Fruit fly (Drosophila melanogaster) whole organism, embryonic: ENCODE results near the gene CG34298.

Experiments used
- Abd-B ChIP-seq: fragments of 200-800 bp; sonication (Bioruptor generic); optimal IDR thresholded peaks from 2 replicates; lab custom pipeline; 2018; ENCODE audit warnings: missing biosample characterization, mild to moderate bottlenecking, missing genetic modification characterization, moderate library complexity
- Atf-2 ChIP-seq: fragments of 200-800 bp; sonication (Bioruptor generic); optimal IDR thresholded peaks from 2 replicates; lab custom pipeline; 2016; ENCODE audit warnings: missing biosample characterization, missing genetic modification characterization
- Atf3 ChIP-seq: fragments of 200-800 bp; sonication (Bioruptor generic); optimal IDR thresholded peaks from 3 replicates; lab custom pipeline; 2016; ENCODE audit warnings: missing biosample characterization, missing genetic modification characterization
- CG10462 ChIP-seq: fragments of 200-800 bp; sonication (Bioruptor generic); optimal IDR thresholded peaks from 2 replicates; lab custom pipeline; 2016; ENCODE audit warnings: missing biosample characterization, missing genetic modification characterization
- CG11695 ChIP-seq: fragments of 200-800 bp; sonication (Bioruptor generic); IDR thresholded peaks from 3 replicates; pipeline ENCODE4 v1.3.6; 2022; ENCODE audit warnings: missing biosample characterization, missing genetic modification characterization
- CG11723 ChIP-seq: fragments of 200-800 bp; sonication (Bioruptor generic); optimal IDR thresholded peaks from 2 replicates; lab custom pipeline; 2017; ENCODE audit warnings: missing biosample characterization, mild to moderate bottlenecking, missing genetic modification characterization
- CG12299 ChIP-seq: fragments of 200-800 bp; sonication (Bioruptor generic); optimal IDR thresholded peaks from 2 replicates; lab custom pipeline; 2018; ENCODE audit warnings: missing biosample characterization, mild to moderate bottlenecking, missing genetic modification characterization
- CG12391 ChIP-seq: fragments of 200-800 bp; sonication (Bioruptor generic); optimal IDR thresholded peaks from 3 replicates; lab custom pipeline; 2018; ENCODE audit warnings: missing biosample characterization, mild to moderate bottlenecking, missing genetic modification characterization, moderate library complexity
- CG13775 ChIP-seq: fragments of 200-800 bp; sonication (Bioruptor generic); optimal IDR thresholded peaks from 3 replicates; lab custom pipeline; 2017; ENCODE audit warnings: missing biosample characterization, mild to moderate bottlenecking, missing genetic modification characterization
- CG14014 ChIP-seq: fragments of 200-800 bp; sonication (Bioruptor generic); IDR thresholded peaks from 2 replicates; pipeline ENCODE4 v1.3.6; 2022; ENCODE audit warnings: missing biosample characterization, missing genetic modification characterization
- CG14710 ChIP-seq: fragments of 200-800 bp; sonication (Bioruptor generic); optimal IDR thresholded peaks from 3 replicates; lab custom pipeline; 2019; ENCODE audit warnings: missing biosample characterization, mild to moderate bottlenecking, missing genetic modification characterization, moderate library complexity
- CG16815 ChIP-seq: fragments of 200-800 bp; sonication (Bioruptor generic); optimal IDR thresholded peaks from 3 replicates; lab custom pipeline; 2017; ENCODE audit warnings: missing biosample characterization, mild to moderate bottlenecking, missing genetic modification characterization
- CG17802 ChIP-seq: fragments of 200-800 bp; sonication (Bioruptor generic); optimal IDR thresholded peaks from 2 replicates; lab custom pipeline; 2018; ENCODE audit warnings: missing biosample characterization, mild to moderate bottlenecking, missing genetic modification characterization, moderate library complexity
- CG2129 ChIP-seq: fragments of 200-800 bp; sonication (Bioruptor generic); IDR thresholded peaks from 2 replicates; pipeline ENCODE4 v1.3.6; 2022; ENCODE audit warnings: missing biosample characterization, missing genetic modification characterization; ENCODE audit not compliant: partially characterized antibody
- CG2199 ChIP-seq: fragments of 200-800 bp; sonication (Bioruptor generic); IDR thresholded peaks from 3 replicates; pipeline ENCODE4 v1.3.6; 2022; ENCODE audit warnings: missing biosample characterization, missing genetic modification characterization
- CG43689 ChIP-seq: fragments of 200-800 bp; sonication (Bioruptor generic); IDR thresholded peaks from 2 replicates; pipeline ENCODE4 v1.3.6; 2022; ENCODE audit warnings: missing biosample characterization, missing genetic modification characterization
- CG4404 ChIP-seq: fragments of 200-800 bp; sonication (Bioruptor generic); IDR thresholded peaks from 2 replicates; pipeline ENCODE4 v1.3.6; 2022; ENCODE audit warnings: missing biosample characterization, missing genetic modification characterization
- CG4854 ChIP-seq: fragments of 200-800 bp; sonication (Bioruptor generic); optimal IDR thresholded peaks from 2 replicates; lab custom pipeline; 2016; ENCODE audit warnings: missing biosample characterization, missing genetic modification characterization, inconsistent platforms
- CG6654 ChIP-seq: fragments of 200-800 bp; sonication (Bioruptor generic); optimal IDR thresholded peaks from 2 replicates; lab custom pipeline; 2017; ENCODE audit warnings: missing biosample characterization, mild to moderate bottlenecking, missing genetic modification characterization
- CG6683 ChIP-seq: fragments of 200-800 bp; sonication (Bioruptor generic); optimal IDR thresholded peaks from 2 replicates; lab custom pipeline; 2017; ENCODE audit warnings: missing biosample characterization, mild to moderate bottlenecking, missing genetic modification characterization, missing genetic modification reagents
- CG7372 ChIP-seq: fragments of 200-800 bp; sonication (Bioruptor generic); IDR thresholded peaks from 2 replicates; pipeline ENCODE4 v1.3.6; 2022; ENCODE audit warnings: missing biosample characterization, missing genetic modification characterization
- CG7839 ChIP-seq: fragments of 200-800 bp; sonication (Bioruptor generic); optimal IDR thresholded peaks from 3 replicates; lab custom pipeline; 2018; ENCODE audit warnings: missing biosample characterization, mild to moderate bottlenecking, missing genetic modification characterization, moderate library complexity
- CG8290 ChIP-seq, 3 experiments: fragments of 200-800 bp; sonication (Bioruptor generic); optimal IDR thresholded peaks; 2 replicates each; lab custom pipeline; 2016 to 2019; ENCODE audit warnings: missing biosample characterization in 3 of 3, missing genetic modification characterization in 3 of 3, mild to moderate bottlenecking in 2 of 3, moderate library complexity in 1 of 3
- CG8478 ChIP-seq: fragments of >200 bp; optimal IDR thresholded peaks from 2 replicates; lab custom pipeline; 2018
- CG9876 ChIP-seq: fragments of 200-800 bp; sonication (Bioruptor generic); optimal IDR thresholded peaks from 2 replicates; lab custom pipeline; 2016; ENCODE audit warnings: missing biosample characterization, missing genetic modification characterization
- CrebB ChIP-seq: fragments of 200-800 bp; sonication (Bioruptor generic); optimal IDR thresholded peaks from 3 replicates; lab custom pipeline; 2018; ENCODE audit warnings: missing biosample characterization, mild to moderate bottlenecking, missing genetic modification characterization
- Doc2 ChIP-seq: fragments of 200-800 bp; sonication (Bioruptor generic); IDR thresholded peaks from 2 replicates; pipeline ENCODE4 v1.3.6; 2022; ENCODE audit warnings: missing biosample characterization, missing genetic modification characterization
- Dref ChIP-seq: fragments of 200-800 bp; sonication (Bioruptor generic); IDR thresholded peaks from 2 replicates; pipeline ENCODE4 v1.3.6; 2022; ENCODE audit warnings: missing biosample characterization, missing genetic modification characterization
- H15 ChIP-seq: fragments of 200-800 bp; sonication (Bioruptor generic); IDR thresholded peaks from 3 replicates; pipeline ENCODE4 v1.3.6; 2022; ENCODE audit warnings: missing biosample characterization, missing genetic modification characterization
- H2.0 ChIP-seq: fragments of 200-800 bp; sonication (Bioruptor generic); IDR thresholded peaks from 2 replicates; pipeline ENCODE4 v1.3.6; 2022; ENCODE audit warnings: missing biosample characterization, missing genetic modification characterization
- MTF-1 ChIP-seq: fragments of 200-800 bp; sonication (Bioruptor generic); optimal IDR thresholded peaks from 2 replicates; lab custom pipeline; 2018; ENCODE audit warnings: missing biosample characterization, mild to moderate bottlenecking, missing genetic modification characterization, borderline replicate concordance
- Med ChIP-seq: fragments of 200-800 bp; sonication (Bioruptor generic); peaks from one replicate; lab custom pipeline; 2016; ENCODE audit warnings: missing biosample characterization, missing genetic modification characterization, mild to moderate bottlenecking, inconsistent platforms, moderate library complexity
- Ravus ChIP-seq: fragments of 200-800 bp; sonication (Bioruptor generic); IDR thresholded peaks from 2 replicates; pipeline ENCODE4 v1.3.6; 2022; ENCODE audit warnings: missing biosample characterization, missing genetic modification characterization
- Sry-δ ChIP-seq: fragments of 200-800 bp; sonication (Bioruptor generic); optimal IDR thresholded peaks from 2 replicates; lab custom pipeline; 2016; ENCODE audit warnings: missing biosample characterization, missing genetic modification characterization
- abd-A ChIP-seq: fragments of 200-800 bp; sonication (Bioruptor generic); optimal IDR thresholded peaks from 3 replicates; lab custom pipeline; 2019; ENCODE audit warnings: missing biosample characterization, mild to moderate bottlenecking, missing genetic modification characterization, moderate library complexity
- amos ChIP-seq: fragments of 200-800 bp; sonication (Bioruptor generic); IDR thresholded peaks from 2 replicates; pipeline ENCODE4 v1.3.6; 2022; ENCODE audit warnings: missing biosample characterization, missing genetic modification characterization; ENCODE audit not compliant: partially characterized antibody
- az2 ChIP-seq: fragments of 200-800 bp; sonication (Bioruptor generic); optimal IDR thresholded peaks from 3 replicates; lab custom pipeline; 2016; ENCODE audit warnings: missing biosample characterization, missing genetic modification characterization
- bowl ChIP-seq: fragments of 200-800 bp; sonication (Bioruptor generic); IDR thresholded peaks from 2 replicates; pipeline ENCODE4 v1.3.6; 2022; ENCODE audit warnings: missing biosample characterization, missing genetic modification characterization
- cato ChIP-seq: fragments of 200-800 bp; sonication (Bioruptor generic); optimal IDR thresholded peaks from 2 replicates; lab custom pipeline; 2016; ENCODE audit warnings: missing biosample characterization, missing genetic modification characterization, borderline replicate concordance
- dati ChIP-seq: fragments of 200-800 bp; sonication (Bioruptor generic); IDR thresholded peaks from 2 replicates; pipeline ENCODE4 v1.3.6; 2022; ENCODE audit warnings: missing biosample characterization, missing genetic modification characterization
- ems ChIP-seq: fragments of 200-800 bp; sonication (Bioruptor generic); optimal IDR thresholded peaks from 3 replicates; lab custom pipeline; 2016; ENCODE audit warnings: missing biosample characterization, missing genetic modification characterization
- en ChIP-seq: fragments of 200-800 bp; sonication (Bioruptor generic); optimal IDR thresholded peaks from 2 replicates; lab custom pipeline; 2016; ENCODE audit warnings: missing biosample characterization, missing genetic modification characterization
- h ChIP-seq: fragments of >200 bp; optimal IDR thresholded peaks from 2 replicates; lab custom pipeline; 2017
- inv ChIP-seq: fragments of 200-800 bp; sonication (Bioruptor generic); IDR thresholded peaks from 2 replicates; pipeline ENCODE4 v1.3.6; 2022; ENCODE audit warnings: missing biosample characterization, missing genetic modification characterization; ENCODE audit not compliant: partially characterized antibody
- kah ChIP-seq: fragments of 200-800 bp; sonication (Bioruptor generic); optimal IDR thresholded peaks from 2 replicates; lab custom pipeline; 2018; ENCODE audit warnings: missing biosample characterization, mild to moderate bottlenecking, missing genetic modification characterization
- lola ChIP-seq, 3 experiments: fragments of >200 bp in 2 of 3; fragments of 200-800 bp in 1 of 3; sonication (Bioruptor generic) in 1 of 3; optimal IDR thresholded peaks; 2 replicates each; lab custom pipeline; 2017 to 2019; ENCODE audit warnings: missing biosample characterization in 3 of 3, missing genetic modification characterization in 3 of 3, mild to moderate bottlenecking in 1 of 3, moderate library complexity in 1 of 3
- mam ChIP-seq: fragments of 200-800 bp; sonication (Bioruptor generic); optimal IDR thresholded peaks from 3 replicates; lab custom pipeline; 2016; ENCODE audit warnings: missing biosample characterization, missing genetic modification characterization
- pum ChIP-seq: fragments of 200-800 bp; sonication (Bioruptor generic); optimal IDR thresholded peaks from 2 replicates; lab custom pipeline; 2016; ENCODE audit warnings: missing biosample characterization, missing genetic modification characterization
- slp2 ChIP-seq: fragments of 200-800 bp; sonication (Bioruptor generic); optimal IDR thresholded peaks from 2 replicates; lab custom pipeline; 2016; ENCODE audit warnings: missing biosample characterization, missing genetic modification characterization
- so ChIP-seq: fragments of 200-800 bp; sonication (Bioruptor generic); IDR thresholded peaks from 3 replicates; pipeline ENCODE4 v1.3.6; 2022; ENCODE audit warnings: missing biosample characterization, missing genetic modification characterization
- stc ChIP-seq: fragments of 200-800 bp; sonication (Bioruptor generic); IDR thresholded peaks from 2 replicates; pipeline ENCODE4 v1.3.6; 2022; ENCODE audit warnings: missing biosample characterization, missing genetic modification characterization
- stwl ChIP-seq: fragments of 200-800 bp; sonication (Bioruptor generic); optimal IDR thresholded peaks from 3 replicates; lab custom pipeline; 2018; ENCODE audit warnings: missing biosample characterization, mild to moderate bottlenecking, missing genetic modification characterization, moderate library complexity
- yki ChIP-seq: fragments of >200 bp; optimal IDR thresholded peaks from 3 replicates; lab custom pipeline; 2018

Gene CG34298

DNA sequence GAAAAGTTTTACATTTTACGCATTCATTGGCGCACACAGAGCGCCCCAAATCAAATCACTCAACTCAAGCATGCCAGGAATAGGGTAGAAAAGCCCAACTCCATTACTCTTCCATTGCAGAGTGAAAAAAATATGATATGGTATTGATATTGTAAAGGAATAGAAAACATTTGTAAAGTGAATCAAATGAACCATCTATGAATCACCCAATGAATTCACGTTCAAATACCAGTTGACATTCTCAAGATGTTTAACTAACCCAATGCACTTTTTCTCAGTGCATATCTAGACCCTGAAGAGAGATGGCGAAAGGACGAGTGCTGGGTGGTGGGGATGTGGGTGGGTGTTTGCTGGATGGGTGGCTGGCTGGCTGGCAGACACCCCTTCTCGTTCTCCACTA is 21.0 kb upstream of the CG34298 start (continued):
- TF ChIP-seq cato: no peak
- no peak for TF ChIP-seq Atf3 (GFP tag; lab: Kevin White, UChicago)
- no peak for TF ChIP-seq H15 (GFP tag; lab: Robert Waterston, UW)
- TF ChIP-seq h (lab: Kevin White, UChicago): no peak
- no peak for TF ChIP-seq CG6683 (GFP tag; lab: Kevin White, UChicago)
- TF ChIP-seq CG2129 (GFP tag; lab: Robert Waterston, UW): no peak
- no peak for TF ChIP-seq CrebB (tag; lab: Kevin White, UChicago)
- no peak for TF ChIP-seq CG13775 (GFP tag; lab: Kevin White, UChicago)
- TF ChIP-seq ems (GFP tag; lab: Kevin White, UChicago): no peak
- no peak for TF ChIP-seq Ravus (GFP tag; lab: Robert Waterston, UW)
- no peak for TF ChIP-seq abd-A (tag; lab: Kevin White, UChicago)
- TF ChIP-seq CG8290 (GFP tag; optimal IDR thresholded peaks at IDR 0.05; lab: Kevin White, UChicago): no peak
- TF ChIP-seq CG8290 (tag; optimal IDR thresholded peaks at IDR 0.05; lab: Kevin White, UChicago): peak in 1 of 2 experiments; percentile 62
- TF ChIP-seq CG17802 (tag; lab: Kevin White, UChicago): no peak
- TF ChIP-seq pum (GFP tag; lab: Kevin White, UChicago): no peak
- no peak for TF ChIP-seq CG14014 (GFP tag; lab: Robert Waterston, UW)
- TF ChIP-seq az2 (GFP tag; lab: Kevin White, UChicago): no peak
- no peak for TF ChIP-seq slp2
- no peak for TF ChIP-seq CG2199
- peak; percentile 19; the same call in 1 of the 2 replicates for TF ChIP-seq H2.0 (GFP tag; lab: Robert Waterston, UW)
- peak; percentile 17 for TF ChIP-seq CG12391 (tag; lab: Kevin White, UChicago)
- peak; percentile 29 for TF ChIP-seq mam (GFP tag; lab: Kevin White, UChicago)
- TF ChIP-seq CG4854 (GFP tag; lab: Kevin White, UChicago): no peak
- no peak for TF ChIP-seq amos (GFP tag; lab: Robert Waterston, UW)
- no peak for TF ChIP-seq CG11723 (GFP tag; lab: Kevin White, UChicago)
- no peak for TF ChIP-seq bowl (GFP tag; lab: Robert Waterston, UW)
- TF ChIP-seq CG4404 (GFP tag; lab: Robert Waterston, UW): no peak
- TF ChIP-seq MTF-1 (GFP tag; lab: Kevin White, UChicago): no peak
- no peak for TF ChIP-seq en (GFP tag; lab: Kevin White, UChicago)
- TF ChIP-seq CG7839 (tag; lab: Kevin White, UChicago): peak; percentile 31
- no peak for TF ChIP-seq CG11695 (GFP tag; lab: Robert Waterston, UW)
- TF ChIP-seq stwl: no peak
- TF ChIP-seq CG10462: no peak
- TF ChIP-seq Dref: no peak
- TF ChIP-seq dati (GFP tag; lab: Robert Waterston, UW): no peak
- no peak for TF ChIP-seq CG6654 (GFP tag; lab: Kevin White, UChicago)
- TF ChIP-seq stc: no peak
- TF ChIP-seq CG12299 (tag; lab: Kevin White, UChicago): no peak
- TF ChIP-seq CG7372 (GFP tag; lab: Robert Waterston, UW): no peak
- no peak for TF ChIP-seq CG14710 (tag; lab: Kevin White, UChicago)
- no peak for TF ChIP-seq Abd-B (GFP tag; lab: Kevin White, UChicago)
- no peak for TF ChIP-seq Atf-2 (GFP tag; lab: Kevin White, UChicago)
- TF ChIP-seq lola (GFP tag; optimal IDR thresholded peaks at IDR 0.05; lab: Kevin White, UChicago): no peak
- TF ChIP-seq CG16815: no peak
- no peak for TF ChIP-seq CG8478 (lab: Kevin White, UChicago)
- peak; percentile 85 for TF ChIP-seq Med (GFP tag; lab: Kevin White, UChicago)
- TF ChIP-seq yki (lab: Kevin White, UChicago): no peak
- TF ChIP-seq CG9876 (GFP tag; lab: Kevin White, UChicago): no peak
- no peak for TF ChIP-seq kah (GFP tag; lab: Kevin White, UChicago)
- TF ChIP-seq so (GFP tag; lab: Robert Waterston, UW): no peak
- TF ChIP-seq Doc2 (GFP tag; lab: Robert Waterston, UW): no peak
- no peak for TF ChIP-seq inv (GFP tag; lab: Robert Waterston, UW)
- no peak for TF ChIP-seq CG43689
- no peak for TF ChIP-seq Sry-δ (GFP tag; lab: Kevin White, UChicago)
